Worm (Caenorhabditis elegans): ENCODE results near the gene col-156.
"Not testable (repeated sequence)": the region's sequence is repeated elsewhere in the genome, so short reads cannot be mapped to it uniquely, and the experiment has no call there.

col-156 gene

DNA sequence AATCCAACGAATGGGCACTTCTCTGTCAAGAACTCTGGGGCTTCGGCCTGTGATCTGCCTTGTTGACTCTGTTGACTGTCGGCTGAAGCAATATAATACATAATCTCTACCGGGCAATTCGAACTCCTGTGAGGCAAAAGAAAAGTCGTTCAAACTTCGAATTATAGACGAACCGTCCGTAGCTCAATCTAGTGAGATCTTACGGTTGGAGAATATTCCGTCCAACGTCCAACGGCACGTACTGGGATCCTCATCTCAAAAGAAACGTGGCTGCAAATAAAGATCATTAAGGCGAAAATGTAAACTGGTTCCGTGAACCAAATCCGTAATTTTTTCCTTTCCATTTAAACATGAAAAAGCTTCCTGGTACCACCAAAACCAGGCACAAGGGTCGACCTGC, 30.6 kb upstream of the col-156 start, which contains the start of gene T11F9.14:
T11F9.14 (minus strand) TSS at position 101 of the 400 bp plus-strand sequence.
- not testable (repeated sequence) for TF ChIP-seq ref-1 (GFP tag; conservative IDR thresholded peaks at IDR 0.05); klf-2 (GFP tag; conservative IDR thresholded peaks at IDR 0.05); tab-1 (GFP tag; IDR thresholded peaks at IDR 0.05)

DNA sequence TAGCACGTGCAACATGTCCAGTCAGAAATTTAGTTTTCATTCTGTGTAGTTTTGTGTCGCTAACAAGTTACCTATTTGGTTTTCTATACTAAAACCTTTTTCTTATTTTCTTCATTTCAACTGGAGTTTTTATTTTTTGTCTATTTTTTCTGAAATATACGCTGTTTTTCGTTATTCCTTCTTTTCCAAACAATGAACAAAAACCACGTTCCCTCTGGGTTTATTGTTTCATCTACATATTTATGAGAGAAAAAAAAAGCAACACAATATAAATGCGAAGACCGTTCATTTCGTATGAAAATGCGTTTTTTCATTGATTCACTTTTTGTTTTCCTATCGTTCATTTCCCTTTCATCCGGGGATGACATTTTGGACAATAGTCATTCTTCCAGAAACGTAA, 29.2 kb upstream of the col-156 start, which contains the start of gene T11F9.22:
T11F9.22 (plus strand) TSS at position 301 of the 400 bp plus-strand sequence.
- TF ChIP-seq tab-1 (GFP tag; IDR thresholded peaks at IDR 0.05) (no peak), ref-1 (GFP tag; conservative IDR thresholded peaks at IDR 0.05) (no peak), T22C8.4 (GFP tag; IDR thresholded peaks at IDR 0.05) (no peak), ztf-23 (GFP tag; IDR thresholded peaks at IDR 0.05) (no peak), klf-2 (GFP tag; conservative IDR thresholded peaks at IDR 0.05) (no peak), ztf-29 (GFP tag; IDR thresholded peaks at IDR 0.05) (no peak), cog-1 (tag; optimal IDR thresholded peaks at IDR 0.05) (no peak), med-1 (GFP tag; optimal IDR thresholded peaks at IDR 0.05; ENCODE audit: insufficient read depth) (no peak)

DNA sequence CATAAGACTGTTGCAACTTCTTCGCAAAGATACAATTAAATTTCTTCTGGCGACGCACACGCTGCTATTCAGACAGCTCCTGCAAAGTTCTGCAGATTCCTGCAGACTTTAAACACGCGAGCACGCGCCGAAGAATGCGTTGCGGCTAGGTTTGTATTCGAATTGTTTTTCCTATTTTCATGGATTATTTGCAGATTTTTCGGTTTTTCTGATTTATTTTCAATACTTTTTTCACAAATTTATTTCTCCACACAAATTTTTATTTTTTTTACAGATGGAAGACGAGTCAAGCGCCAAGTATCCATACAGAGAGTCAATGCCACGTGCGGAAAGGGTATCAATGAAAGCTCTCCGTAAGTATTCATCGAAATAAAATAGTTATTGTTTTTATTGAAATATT, 25.5 kb upstream of the col-156 start, which contains the start of gene T11F9.7:
T11F9.7 (plus strand) TSS at position 301 of the 400 bp plus-strand sequence.
- TF ChIP-seq ztf-23, flt-1, ztf-29 (GFP tag; IDR thresholded peaks at IDR 0.05): not testable (repeated sequence)

DNA sequence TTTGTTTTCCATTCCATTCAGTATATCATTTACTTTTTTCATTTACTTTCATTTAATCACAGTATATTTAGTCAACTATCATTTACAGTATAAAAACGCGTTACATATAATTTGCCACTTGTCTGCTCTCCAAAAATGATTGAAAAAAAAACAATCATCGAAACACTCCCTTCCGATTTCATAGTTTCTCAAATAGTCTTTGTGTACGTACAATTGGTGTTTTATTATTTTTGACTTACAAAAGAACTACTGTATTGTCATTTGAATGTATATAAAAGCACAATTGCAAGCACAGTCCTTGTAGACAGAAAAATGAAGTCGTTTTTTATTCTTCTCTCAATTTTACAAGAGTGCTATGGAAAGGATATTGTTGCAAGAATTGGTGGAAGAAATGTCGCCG, 24.2 kb upstream of the col-156 start, which contains the start of gene nas-22:
nas-22 (plus strand) TSS at position 301 of the 400 bp plus-strand sequence.
- TF ChIP-seq cog-1 (tag; optimal IDR thresholded peaks at IDR 0.05) (no peak), tab-1 (GFP tag; IDR thresholded peaks at IDR 0.05) (no peak), T22C8.4 (GFP tag; IDR thresholded peaks at IDR 0.05) (no peak), ref-1 (GFP tag; conservative IDR thresholded peaks at IDR 0.05) (no peak), ztf-23 (GFP tag; IDR thresholded peaks at IDR 0.05) (no peak), med-1 (GFP tag; optimal IDR thresholded peaks at IDR 0.05; ENCODE audit: insufficient read depth) (no peak), ztf-29 (GFP tag; IDR thresholded peaks at IDR 0.05) (no peak), klf-2 (GFP tag; conservative IDR thresholded peaks at IDR 0.05) (no peak), flt-1 (GFP tag; IDR thresholded peaks at IDR 0.05) (no peak)

DNA sequence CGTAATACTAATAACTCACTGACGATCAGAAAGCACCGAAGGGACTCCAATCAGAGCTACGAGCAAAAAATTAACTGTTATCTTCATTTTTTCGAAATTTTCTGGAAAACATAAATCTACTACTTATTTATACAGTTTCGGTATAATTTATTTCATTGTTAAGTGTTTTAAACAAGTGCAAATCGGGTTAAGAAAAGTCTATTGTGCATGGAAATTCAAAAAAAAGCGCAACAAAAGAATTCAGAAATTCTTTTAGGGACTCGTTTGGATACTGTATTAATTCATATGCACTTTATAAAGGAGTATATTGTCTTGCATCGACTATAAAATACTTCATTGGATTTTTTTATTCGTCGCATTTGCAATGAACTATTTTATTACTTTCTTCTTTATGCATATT, 22.1 kb upstream of the col-156 start, which contains the start of the genes nas-20 and nas-21:
nas-20 (minus strand) TSS at position 101 of the 400 bp plus-strand sequence.
nas-21 (plus strand) TSS at position 356 of the 400 bp plus-strand sequence.
- TF ChIP-seq ztf-23 (GFP tag; IDR thresholded peaks at IDR 0.05) (no peak), med-1 (GFP tag; optimal IDR thresholded peaks at IDR 0.05; ENCODE audit: insufficient read depth) (no peak), tab-1 (GFP tag; IDR thresholded peaks at IDR 0.05) (no peak), cog-1 (tag; optimal IDR thresholded peaks at IDR 0.05) (no peak), T22C8.4 (GFP tag; IDR thresholded peaks at IDR 0.05) (no peak), ref-1 (GFP tag; conservative IDR thresholded peaks at IDR 0.05) (no peak), klf-2 (GFP tag; conservative IDR thresholded peaks at IDR 0.05) (no peak), ztf-29 (GFP tag; IDR thresholded peaks at IDR 0.05) (no peak), flt-1 (GFP tag; IDR thresholded peaks at IDR 0.05) (no peak)

DNA sequence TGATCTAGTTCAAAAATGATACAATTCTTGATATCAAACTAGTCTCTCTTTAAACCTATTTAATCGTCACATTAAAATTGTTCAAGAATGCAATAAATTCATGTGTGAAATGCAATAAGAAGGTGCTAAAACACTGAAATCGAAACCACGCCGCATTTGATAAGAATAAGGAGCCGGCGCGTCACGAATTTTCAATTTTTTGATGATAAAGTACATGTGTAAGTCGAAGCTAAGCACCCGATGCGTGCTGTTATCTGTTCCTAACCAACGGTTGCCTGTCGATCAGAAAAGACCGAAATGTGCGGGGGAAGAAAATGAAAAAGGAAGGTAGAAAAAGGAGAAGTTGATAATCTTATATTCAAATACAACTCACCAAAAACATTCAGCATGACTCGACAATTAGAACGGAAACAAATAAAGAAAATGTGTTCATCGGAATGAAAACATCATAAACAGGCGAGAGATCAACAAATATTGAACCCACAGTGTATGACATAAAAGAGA, 20.1 kb upstream of the col-156 start, which contains the start of gene aat-6:
aat-6 (minus strand) TSS at position 454 of the 504 bp plus-strand sequence.
- TF ChIP-seq ztf-23 (GFP tag; IDR thresholded peaks at IDR 0.05) (no peak), flt-1 (GFP tag; IDR thresholded peaks at IDR 0.05) (no peak), tab-1 (GFP tag; IDR thresholded peaks at IDR 0.05) (no peak), med-1 (GFP tag; optimal IDR thresholded peaks at IDR 0.05; ENCODE audit: insufficient read depth) (no peak), klf-2 (GFP tag; conservative IDR thresholded peaks at IDR 0.05) (no peak), cog-1 (tag; optimal IDR thresholded peaks at IDR 0.05) (no peak), T22C8.4 (GFP tag; IDR thresholded peaks at IDR 0.05) (no peak), ref-1 (GFP tag; conservative IDR thresholded peaks at IDR 0.05) (no peak), ztf-29 (GFP tag; IDR thresholded peaks at IDR 0.05) (no peak)

DNA sequence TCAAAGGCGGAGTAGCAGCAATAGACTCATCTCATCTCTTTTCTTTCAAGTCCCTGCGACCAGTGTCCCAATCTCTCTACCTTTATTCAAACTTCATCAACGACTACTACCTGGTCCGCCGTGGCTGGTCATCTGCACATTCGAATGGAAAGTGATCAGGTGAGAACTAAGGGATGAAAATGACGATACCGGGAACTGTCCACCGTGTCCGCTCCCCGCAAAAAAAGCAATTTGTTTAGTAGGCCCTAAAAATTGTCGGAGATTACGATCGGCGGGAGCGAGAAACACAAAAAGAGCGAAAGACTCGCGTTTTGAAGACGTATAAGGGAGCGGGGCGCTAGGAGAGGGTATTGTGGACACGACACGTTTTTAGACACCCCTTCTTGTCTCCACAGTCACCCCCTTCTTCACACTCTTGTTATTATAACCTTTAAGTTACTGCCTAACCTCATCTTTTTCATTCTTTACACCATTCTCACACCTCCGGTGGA, 12.9 kb upstream of the col-156 start, which contains the start of gene zipt-16:
zipt-16 (plus strand) TSS at position 51 of the 491 bp plus-strand sequence.
- TF ChIP-seq T22C8.4 (GFP tag; IDR thresholded peaks at IDR 0.05): no peak

DNA sequence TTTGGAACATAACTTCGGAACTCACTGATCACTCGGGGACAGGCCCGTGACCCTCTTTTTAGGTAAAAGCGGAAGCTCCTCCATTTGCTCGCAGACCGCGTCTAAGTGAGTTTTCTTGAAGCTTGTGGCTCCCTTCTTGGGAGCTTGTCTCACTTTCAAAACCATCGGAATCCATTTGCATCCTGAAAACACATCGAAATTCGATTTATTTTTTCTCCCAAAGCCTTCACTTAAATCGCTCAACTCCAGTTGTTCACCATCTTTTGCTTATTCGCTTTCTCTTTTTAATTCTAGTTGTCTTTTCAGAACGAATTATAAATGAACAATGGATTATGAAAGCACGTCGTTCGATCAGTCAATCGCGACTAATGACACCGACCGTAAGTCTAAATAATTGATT, 9.1 kb upstream of the col-156 start, which contains the start of gene T11F9.1:
T11F9.1 (plus strand) TSS at position 301 of the 400 bp plus-strand sequence.
- TF ChIP-seq klf-2 (GFP tag; conservative IDR thresholded peaks at IDR 0.05): no peak
- TF ChIP-seq ztf-29 (GFP tag; IDR thresholded peaks at IDR 0.05): no peak
- TF ChIP-seq T22C8.4 (GFP tag; IDR thresholded peaks at IDR 0.05): no peak
- TF ChIP-seq med-1 (GFP tag; optimal IDR thresholded peaks at IDR 0.05; ENCODE audit: insufficient read depth): no peak
- no peak for TF ChIP-seq cog-1 (tag; optimal IDR thresholded peaks at IDR 0.05)

DNA sequence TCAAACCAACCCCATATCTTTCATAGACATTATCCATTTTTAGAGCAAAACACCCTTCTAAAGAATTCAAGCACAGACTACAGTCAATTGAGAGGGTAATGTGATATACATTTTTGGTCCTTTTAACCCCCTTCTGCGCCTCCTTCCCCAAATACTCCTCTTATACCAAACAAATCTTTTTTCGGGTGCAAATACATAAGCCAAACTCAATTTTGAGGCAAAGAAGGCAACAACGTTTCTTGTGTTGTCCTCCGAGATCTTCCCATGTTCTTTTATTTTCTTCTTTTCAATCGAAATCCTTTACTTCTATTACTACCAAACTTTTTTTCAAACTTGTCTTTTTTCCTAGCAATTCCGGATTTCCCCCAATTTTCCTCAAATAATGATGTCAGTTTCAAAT, 4.8 kb upstream of the col-156 start:
- TF ChIP-seq flt-1 (GFP tag; IDR thresholded peaks at IDR 0.05) (no peak), ztf-29 (GFP tag; IDR thresholded peaks at IDR 0.05) (no peak), ref-1 (GFP tag; conservative IDR thresholded peaks at IDR 0.05) (no peak), klf-2 (GFP tag; conservative IDR thresholded peaks at IDR 0.05) (no peak), T22C8.4 (GFP tag; IDR thresholded peaks at IDR 0.05) (no peak), tab-1 (GFP tag; IDR thresholded peaks at IDR 0.05) (no peak), med-1 (GFP tag; optimal IDR thresholded peaks at IDR 0.05; ENCODE audit: insufficient read depth) (no peak)

DNA sequence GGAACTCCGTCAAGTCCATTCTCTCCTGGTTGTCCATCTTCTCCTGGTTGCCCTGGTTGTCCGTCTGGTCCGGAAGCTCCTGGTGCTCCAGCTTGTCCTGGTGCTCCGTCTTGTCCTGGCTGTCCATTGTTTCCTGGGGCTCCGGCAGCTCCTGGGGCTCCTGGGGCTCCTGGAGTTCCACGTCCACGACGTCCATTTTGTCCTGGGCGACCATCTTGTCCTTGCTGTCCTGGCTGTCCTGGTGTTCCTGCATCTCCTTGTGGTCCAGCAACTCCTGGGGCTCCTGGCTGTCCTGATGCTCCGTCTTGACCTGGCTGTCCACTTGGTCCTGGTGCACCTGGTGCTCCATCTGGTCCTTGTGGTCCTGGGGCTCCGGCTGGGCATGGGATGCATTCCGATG, 753 bp downstream of the col-156 start:
- TF ChIP-seq ztf-29 (GFP tag; IDR thresholded peaks at IDR 0.05) (no peak), flt-1 (GFP tag; IDR thresholded peaks at IDR 0.05) (no peak), med-1 (GFP tag; optimal IDR thresholded peaks at IDR 0.05; ENCODE audit: insufficient read depth) (no peak), cog-1 (tag; optimal IDR thresholded peaks at IDR 0.05) (no peak), ztf-23 (GFP tag; IDR thresholded peaks at IDR 0.05) (no peak), T22C8.4 (GFP tag; IDR thresholded peaks at IDR 0.05) (no peak), ref-1 (GFP tag; conservative IDR thresholded peaks at IDR 0.05) (no peak), klf-2 (GFP tag; conservative IDR thresholded peaks at IDR 0.05) (no peak), tab-1 (GFP tag; IDR thresholded peaks at IDR 0.05) (no peak)

All from whole organism, midembryonic.